Worm (Caenorhabditis elegans): Measurements from ENCODE around the gene fbxa-25.

The fbxa-25 gene

DNA sequence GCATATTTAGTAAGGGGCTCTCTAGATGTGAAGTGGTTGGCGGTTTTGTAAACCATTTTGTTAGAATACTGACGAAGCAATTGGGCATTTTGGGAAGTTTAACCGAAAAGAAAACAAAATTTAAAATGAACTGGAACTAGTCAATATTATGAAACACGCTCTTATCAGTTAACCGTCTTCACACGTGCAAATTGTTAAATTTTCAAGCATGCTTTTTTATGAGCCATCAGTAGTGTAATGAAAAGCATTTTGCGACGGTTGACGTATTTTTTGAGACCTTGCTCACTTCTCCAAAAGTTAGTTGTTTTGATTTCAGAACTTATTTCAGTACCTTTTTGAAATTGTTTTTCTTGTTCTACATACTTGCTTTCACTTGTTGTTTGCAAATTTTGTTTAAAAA is at the start of gene fbxa-25:
Gene fbxa-25, minus strand, starts transcription at position 138 of the 400 bp plus-strand sequence.
- peak; percentile 38 for TF ChIP-seq elt-2 (tag; optimal IDR thresholded peaks at IDR 0.05)
- TF ChIP-seq nhr-77 (tag; optimal IDR thresholded peaks at IDR 0.05) = no peak

DNA sequence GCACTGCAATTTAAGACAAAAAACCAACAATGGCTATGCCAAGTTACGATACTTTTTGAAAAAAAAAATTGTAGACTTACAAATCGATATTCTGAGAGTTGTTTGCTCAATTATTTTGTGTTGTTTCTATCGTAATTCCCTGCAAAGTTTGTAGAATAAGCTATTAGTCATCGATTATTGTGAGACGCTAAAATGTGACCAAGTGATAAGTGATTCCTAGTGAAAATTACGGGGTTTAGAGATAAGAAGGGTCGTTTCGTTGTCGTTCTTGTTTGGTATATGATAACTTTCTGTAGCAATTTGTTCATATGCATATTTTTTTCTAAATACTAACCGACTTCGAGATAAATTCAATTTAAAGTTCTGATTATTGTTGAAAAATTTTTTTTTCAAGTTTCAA is 48.9 kb upstream of the fbxa-25 start:
- TF ChIP-seq pqm-1 (tag; optimal IDR thresholded peaks at IDR 0.05) (peak; percentile 84), pha-4 (tag; optimal IDR thresholded peaks at IDR 0.05) (peak; percentile 8), elt-2 (tag; optimal IDR thresholded peaks at IDR 0.05) (peak; percentile 83), unc-62 (GFP tag; optimal IDR thresholded peaks at IDR 0.05) (no peak), nhr-23 (tag; optimal IDR thresholded peaks at IDR 0.05) (no peak)

DNA sequence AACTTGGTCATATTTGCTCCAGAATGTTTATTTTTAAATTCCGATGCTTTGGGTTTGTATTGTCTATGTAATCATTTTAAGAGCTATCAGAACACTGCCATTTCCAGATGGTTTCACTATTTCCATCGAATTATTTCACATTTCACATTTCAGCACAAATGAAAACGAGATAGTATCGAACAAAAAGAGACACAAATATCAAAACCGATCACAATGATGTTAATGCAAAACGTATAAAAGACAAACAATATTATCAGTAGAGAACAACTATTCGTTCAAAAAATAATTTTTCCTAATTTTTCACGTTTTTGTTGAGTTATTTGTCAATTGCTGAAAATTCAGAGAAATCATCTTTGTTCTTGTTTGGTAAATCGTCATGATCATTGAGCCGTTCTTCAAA is 46.1 kb upstream of the fbxa-25 start:
- TF ChIP-seq egl-5 (tag; optimal IDR thresholded peaks at IDR 0.05) = no peak
- TF ChIP-seq lin-39 (tag; optimal IDR thresholded peaks at IDR 0.05) = no peak
- TF ChIP-seq lsy-12 (tag; optimal IDR thresholded peaks at IDR 0.05) = no peak
- TF ChIP-seq pha-4 (tag; optimal IDR thresholded peaks at IDR 0.05) = peak; percentile 17
- no peak for TF ChIP-seq egl-27 (tag; optimal IDR thresholded peaks at IDR 0.05)
- TF ChIP-seq fkh-2 (tag; optimal IDR thresholded peaks at IDR 0.05) = no peak
- peak; percentile 30 for TF ChIP-seq pqm-1 (tag; optimal IDR thresholded peaks at IDR 0.05)
- peak; percentile 68 for TF ChIP-seq elt-2 (tag; optimal IDR thresholded peaks at IDR 0.05)

DNA sequence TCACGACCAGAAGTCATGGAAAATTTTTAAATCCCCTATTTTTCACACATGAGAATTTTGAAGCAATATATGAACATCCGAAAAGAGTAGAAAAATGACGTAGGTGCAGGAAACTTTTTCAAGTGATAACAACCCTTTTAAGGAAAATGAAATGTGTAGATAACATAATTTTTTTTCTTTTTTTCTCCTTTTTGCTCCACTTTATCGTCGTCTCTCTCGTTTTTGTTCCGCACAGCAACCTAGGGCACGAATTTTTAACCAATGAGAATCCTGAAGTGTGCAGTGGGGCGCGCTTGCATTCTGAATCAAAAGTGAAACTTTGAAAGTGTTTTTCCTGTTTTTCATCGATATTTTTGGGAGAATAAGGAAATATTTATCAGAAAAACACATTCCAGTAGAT is 43.5 kb upstream of the fbxa-25 start:
- no peak for TF ChIP-seq ceh-9 (tag; optimal IDR thresholded peaks at IDR 0.05)
- no peak for TF ChIP-seq nhr-237 (tag; optimal IDR thresholded peaks at IDR 0.05)
- peak; percentile 29 for TF ChIP-seq pha-4 (tag; optimal IDR thresholded peaks at IDR 0.05)
- peak; percentile 88 for TF ChIP-seq jun-1 (tag; optimal IDR thresholded peaks at IDR 0.05)
- TF ChIP-seq snpc-4 (tag; optimal IDR thresholded peaks at IDR 0.05) = no peak
- TF ChIP-seq R02D3.7 (tag; optimal IDR thresholded peaks at IDR 0.05) = no peak
- no peak for TF ChIP-seq ceh-16 (tag; optimal IDR thresholded peaks at IDR 0.05)
- no peak for TF ChIP-seq daf-12 (tag; optimal IDR thresholded peaks at IDR 0.05)
- peak; percentile 85 for TF ChIP-seq pqm-1 (tag; optimal IDR thresholded peaks at IDR 0.05)
- no peak for TF ChIP-seq lin-39 (tag; optimal IDR thresholded peaks at IDR 0.05)
- TF ChIP-seq elt-2 (tag; optimal IDR thresholded peaks at IDR 0.05) = peak; percentile 98
- no peak for TF ChIP-seq skn-1 (tag; optimal IDR thresholded peaks at IDR 0.05)
- TF ChIP-seq nfya-1 (tag; optimal IDR thresholded peaks at IDR 0.05; ENCODE audit: insufficient read depth) = peak; percentile 10
- TF ChIP-seq ztf-11 (tag; optimal IDR thresholded peaks at IDR 0.05) = no peak
- no peak for TF ChIP-seq elt-1 (tag; optimal IDR thresholded peaks at IDR 0.05)
- TF ChIP-seq ceh-82 (tag; optimal IDR thresholded peaks at IDR 0.05) = no peak

DNA sequence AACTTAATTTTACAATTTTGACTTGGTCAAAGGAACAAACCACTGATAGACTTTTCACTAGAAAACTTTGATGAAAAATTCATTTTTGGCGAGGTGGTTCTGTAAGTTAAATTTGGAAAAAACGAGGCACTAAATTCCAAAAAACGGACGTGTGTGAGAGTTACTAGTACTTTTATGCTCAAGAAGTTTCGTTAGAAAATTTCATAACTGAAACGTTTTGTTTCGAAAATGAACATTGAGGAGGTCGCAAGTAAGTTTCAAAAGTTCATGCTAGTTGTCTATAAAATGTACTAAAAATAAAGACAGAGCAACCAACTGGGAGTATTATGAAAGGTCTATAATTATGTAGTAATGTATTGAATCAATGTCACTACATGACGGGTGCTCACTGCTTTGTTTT is 42.5 kb upstream of the fbxa-25 start, which contains the start of gene pals-17:
Gene pals-17, minus strand, starts transcription at position 101 of the 400 bp plus-strand sequence.
- TF ChIP-seq ceh-82 (tag; optimal IDR thresholded peaks at IDR 0.05) (no peak), nhr-28 (tag; optimal IDR thresholded peaks at IDR 0.05) (no peak), ztf-4 (tag; optimal IDR thresholded peaks at IDR 0.05) (no peak), mml-1 (tag; optimal IDR thresholded peaks at IDR 0.05) (no peak), nhr-43 (tag; optimal IDR thresholded peaks at IDR 0.05; ENCODE audit: poor library complexity, severe bottlenecking) (no peak), aly-2 (tag; optimal IDR thresholded peaks at IDR 0.05) (no peak), unc-62 (GFP tag; optimal IDR thresholded peaks at IDR 0.05) (no peak), mdl-1 (tag; optimal IDR thresholded peaks at IDR 0.05) (no peak), daf-12 (tag; optimal IDR thresholded peaks at IDR 0.05) (no peak), hmg-11 (tag; optimal IDR thresholded peaks at IDR 0.05) (no peak), ceh-9 (tag; optimal IDR thresholded peaks at IDR 0.05) (no peak), nhr-76 (tag; optimal IDR thresholded peaks at IDR 0.05) (no peak), ZK546.5 (tag; optimal IDR thresholded peaks at IDR 0.05) (no peak), pqm-1 (tag; optimal IDR thresholded peaks at IDR 0.05) (no peak), elt-2 (tag; optimal IDR thresholded peaks at IDR 0.05) (no peak), nhr-23 (tag; optimal IDR thresholded peaks at IDR 0.05) (no peak)

DNA sequence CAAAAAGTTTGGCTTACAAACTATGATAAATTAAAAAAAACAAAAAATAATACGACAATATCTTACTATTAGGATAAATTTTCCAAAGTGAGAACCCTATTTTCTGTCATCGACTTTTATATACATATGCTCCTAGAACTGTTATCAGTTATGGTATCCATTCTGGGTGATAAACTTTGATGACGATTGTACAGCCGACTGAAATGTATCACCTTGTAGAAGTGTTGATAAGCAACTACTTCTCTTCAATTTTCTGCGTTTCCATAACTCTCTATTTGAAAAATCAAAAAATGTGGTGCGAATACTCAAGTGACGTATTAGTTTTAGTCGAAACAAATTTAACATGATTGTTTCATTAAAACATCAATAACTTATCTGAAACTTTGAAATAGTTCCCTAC is 40.7 kb upstream of the fbxa-25 start:
- TF ChIP-seq ceh-28 (tag; optimal IDR thresholded peaks at IDR 0.05) = no peak
- TF ChIP-seq fos-1 (tag; optimal IDR thresholded peaks at IDR 0.05) = peak; percentile 27
- TF ChIP-seq nhr-43 (tag; optimal IDR thresholded peaks at IDR 0.05; ENCODE audit: poor library complexity, severe bottlenecking) = no peak
- TF ChIP-seq nhr-12 (tag; optimal IDR thresholded peaks at IDR 0.05) = no peak
- TF ChIP-seq elt-2 (tag; optimal IDR thresholded peaks at IDR 0.05) = peak; percentile 95
- TF ChIP-seq jun-1 (tag; optimal IDR thresholded peaks at IDR 0.05) = peak; percentile 72
- no peak for TF ChIP-seq nfya-1 (tag; optimal IDR thresholded peaks at IDR 0.05; ENCODE audit: insufficient read depth)
- peak; percentile 86 for TF ChIP-seq pqm-1 (tag; optimal IDR thresholded peaks at IDR 0.05)
- TF ChIP-seq nhr-76 (tag; optimal IDR thresholded peaks at IDR 0.05) = no peak

Measured in whole organism, L3 larva.